Fruit fly (Drosophila melanogaster): ENCODE results near the gene CG8475.

DNA sequence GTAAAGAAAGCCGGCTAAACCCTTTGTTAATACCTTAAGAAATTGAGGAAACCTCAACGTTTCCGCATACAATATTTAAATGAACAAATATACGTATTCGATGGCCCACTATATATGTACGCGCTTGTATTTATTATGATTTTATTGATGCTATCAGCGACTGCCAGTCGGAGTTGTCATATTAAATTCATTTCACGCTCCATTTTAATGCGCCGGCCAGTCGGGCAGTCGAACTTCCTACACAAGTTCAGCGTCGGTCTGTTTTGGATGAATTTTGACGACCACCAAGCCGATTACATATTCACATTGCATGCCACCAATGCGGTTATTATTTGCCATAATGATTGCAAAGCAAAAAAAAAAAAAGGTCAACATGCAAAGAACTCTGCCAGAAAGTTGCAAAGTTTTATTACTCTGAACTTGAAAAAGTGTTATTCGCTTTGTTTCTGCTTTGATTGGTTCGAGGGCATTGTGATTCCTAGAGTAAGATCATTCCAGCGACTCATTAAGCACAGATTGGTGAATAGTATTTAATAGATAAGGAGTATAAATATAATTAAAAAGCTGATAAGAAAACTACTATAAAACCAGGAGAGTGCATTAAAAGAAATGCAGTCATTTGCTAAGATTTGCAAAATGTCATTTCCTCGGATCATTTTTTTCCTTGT is 49.6 kb downstream of the CG8475 start, which contains the start of gene CG31606:
- TF ChIP-seq pb (GFP tag; optimal IDR thresholded peaks at IDR 0.05) (no peak), so (GFP tag; IDR thresholded peaks at IDR 0.05) (no peak)
